Worm (Caenorhabditis elegans) whole organism, L1 larva: ENCODE measurements around the gene C07E3.3.

Experiments used
- C04F5.9 ChIP-seq: sonication (generic microtip); optimal IDR thresholded peaks from 2 replicates; lab custom pipeline; 2016; ENCODE audit warnings: missing genetic modification characterization, missing compliant biosample characterization
- C16A3.4 ChIP-seq: fragments of 150-350 bp; optimal IDR thresholded peaks from 2 replicates; lab custom pipeline; 2014; ENCODE audit warnings: missing biosample characterization, missing genetic modification characterization
- Y116A8C.19 ChIP-seq: sonication (generic microtip); optimal IDR thresholded peaks from 2 replicates; lab custom pipeline; 2016; ENCODE audit warnings: missing compliant biosample characterization, missing genetic modification characterization, borderline replicate concordance
- ama-1 ChIP-seq: fragments of 150-350 bp; optimal IDR thresholded peaks from 2 replicates; lab custom pipeline; 2014
- ceh-63 ChIP-seq: fragments of 200-800 bp; sonication (Bioruptor generic); optimal IDR thresholded peaks from 2 replicates; lab custom pipeline; 2018; ENCODE audit warnings: mild to moderate bottlenecking, missing genetic modification characterization, missing compliant biosample characterization
- ceh-8 ChIP-seq: fragments of 200-800 bp; sonication (Bioruptor generic); optimal IDR thresholded peaks from 2 replicates; lab custom pipeline; 2018; ENCODE audit warnings: mild to moderate bottlenecking, missing genetic modification characterization, moderate library complexity, missing compliant biosample characterization
- ceh-82 ChIP-seq, 3 experiments: fragments of 150-350 bp in 1 of 3; sonication (generic microtip) in 2 of 3; optimal IDR thresholded peaks; 2 replicates each; lab custom pipeline; 2014 to 2017; ENCODE audit warnings: missing biosample characterization in 3 of 3, missing genetic modification characterization in 3 of 3
- ces-1 ChIP-seq: fragments of 150-350 bp; optimal IDR thresholded peaks from 2 replicates; lab custom pipeline; 2014; ENCODE audit warnings: missing biosample characterization, missing genetic modification reagents, missing genetic modification characterization
- dsc-1 ChIP-seq: sonication (generic microtip); optimal IDR thresholded peaks from 2 replicates; lab custom pipeline; 2016; ENCODE audit warnings: mild to moderate bottlenecking, missing genetic modification characterization, missing compliant biosample characterization
- efl-1 ChIP-seq, 4 experiments: fragments of 150-350 bp; optimal IDR thresholded peaks in 3 of 4; peaks in 1 of 4; 1 replicate in 1 of 4; 2 replicates in 3 of 4; lab custom pipeline; 2014; ENCODE audit warnings: missing biosample characterization in 2 of 4, missing genetic modification characterization in 2 of 4, missing genetic modification reagents in 2 of 4
- efl-3 ChIP-seq: fragments of 200-800 bp; sonication (Bioruptor generic); optimal IDR thresholded peaks from 2 replicates; lab custom pipeline; 2018; ENCODE audit warnings: mild to moderate bottlenecking, missing genetic modification characterization, missing compliant biosample characterization
- elt-2 ChIP-seq: sonication (generic microtip); optimal IDR thresholded peaks from 2 replicates; lab custom pipeline; 2016; ENCODE audit warnings: missing genetic modification characterization, mild to moderate bottlenecking, inconsistent platforms, missing compliant biosample characterization, missing genetic modification reagents
- elt-3 ChIP-seq, 6 experiments: fragments of 150-350 bp in 1 of 6; sonication (generic microtip); optimal IDR thresholded peaks; 2 replicates each; lab custom pipeline; 2017 to 2018; ENCODE audit warnings: missing biosample characterization in 6 of 6, missing genetic modification characterization in 6 of 6, inconsistent platforms in 1 of 6
- fkh-10 ChIP-seq: sonication (generic microtip); optimal IDR thresholded peaks from 2 replicates; lab custom pipeline; 2017; ENCODE audit warnings: missing biosample characterization, missing genetic modification reagents, missing genetic modification characterization
- fkh-8 ChIP-seq: sonication (generic microtip); optimal IDR thresholded peaks from 2 replicates; lab custom pipeline; 2016; ENCODE audit warnings: mild to moderate bottlenecking, missing genetic modification characterization, missing compliant biosample characterization
- fos-1 ChIP-seq: fragments of 150-350 bp; optimal IDR thresholded peaks from 2 replicates; lab custom pipeline; 2014; ENCODE audit warnings: missing biosample characterization, missing genetic modification characterization
- grh-1 ChIP-seq: fragments of 200-800 bp; sonication (Bioruptor generic); IDR thresholded peaks from 2 replicates; pipeline ENCODE4 v1.3.6; 2022; ENCODE audit warnings: missing genetic modification reagents, missing genetic modification characterization, missing compliant biosample characterization
- hlh-17 ChIP-seq: fragments of 200-800 bp; sonication (Bioruptor generic); optimal IDR thresholded peaks from 2 replicates; lab custom pipeline; 2018; ENCODE audit warnings: missing genetic modification characterization, mild to moderate bottlenecking, missing compliant biosample characterization, moderate library complexity, borderline replicate concordance
- hlh-4 ChIP-seq: sonication (generic microtip); optimal IDR thresholded peaks from 2 replicates; lab custom pipeline; 2016; ENCODE audit warnings: mild to moderate bottlenecking, missing genetic modification characterization, missing compliant biosample characterization
- isw-1 ChIP-seq: fragments of 200-800 bp; sonication (Bioruptor generic); IDR thresholded peaks from 2 replicates; pipeline ENCODE4 v1.3.6; 2022; ENCODE audit warnings: missing genetic modification characterization, missing compliant biosample characterization
- jun-1 ChIP-seq: fragments of 150-350 bp; optimal IDR thresholded peaks from 2 replicates; lab custom pipeline; 2014; ENCODE audit warnings: missing biosample characterization, missing genetic modification reagents, missing genetic modification characterization
- lin-35 ChIP-seq, 2 experiments: fragments of 150-350 bp; optimal IDR thresholded peaks; 2 replicates each; lab custom pipeline; 2014; ENCODE audit warnings: missing biosample characterization in 2 of 2, missing genetic modification characterization in 2 of 2, missing genetic modification reagents in 2 of 2
- lin-39 ChIP-seq: fragments of 150-350 bp; optimal IDR thresholded peaks from 2 replicates; lab custom pipeline; 2014; ENCODE audit warnings: missing biosample characterization, missing genetic modification reagents, missing genetic modification characterization
- lir-3 ChIP-seq: sonication (generic microtip); optimal IDR thresholded peaks from 2 replicates; lab custom pipeline; 2016; ENCODE audit warnings: mild to moderate bottlenecking, missing genetic modification characterization, moderate library complexity, missing compliant biosample characterization; ENCODE audit not compliant: poor library complexity
- mdl-1 ChIP-seq, 2 experiments: fragments of 150-350 bp; optimal IDR thresholded peaks; 2 replicates each; lab custom pipeline; 2014 to 2017; ENCODE audit warnings: missing biosample characterization in 2 of 2, missing genetic modification characterization in 2 of 2, inconsistent platforms in 1 of 2
- mef-2 ChIP-seq: fragments of 150-350 bp; optimal IDR thresholded peaks from 2 replicates; lab custom pipeline; 2014; ENCODE audit warnings: missing biosample characterization, missing genetic modification characterization
- nhr-11 ChIP-seq: fragments of 150-350 bp; optimal IDR thresholded peaks from 2 replicates; lab custom pipeline; 2014; ENCODE audit warnings: missing biosample characterization, missing genetic modification characterization
- nhr-20 ChIP-seq: sonication (generic microtip); optimal IDR thresholded peaks from 2 replicates; lab custom pipeline; 2016; ENCODE audit warnings: mild to moderate bottlenecking, missing genetic modification characterization, missing compliant biosample characterization
- nhr-237 ChIP-seq: fragments of 150-350 bp; optimal IDR thresholded peaks from 2 replicates; lab custom pipeline; 2014; ENCODE audit warnings: missing biosample characterization, missing genetic modification characterization
- nhr-28 ChIP-seq: fragments of 150-350 bp; optimal IDR thresholded peaks from 2 replicates; lab custom pipeline; 2014; ENCODE audit warnings: missing biosample characterization, missing genetic modification characterization
- nhr-76 ChIP-seq: sonication (generic microtip); optimal IDR thresholded peaks from 2 replicates; lab custom pipeline; 2017; ENCODE audit warnings: missing biosample characterization, missing genetic modification characterization
- pqm-1 ChIP-seq: sonication (generic microtip); optimal IDR thresholded peaks from 3 replicates; lab custom pipeline; 2017; ENCODE audit warnings: missing biosample characterization, missing genetic modification characterization
- rnt-1 ChIP-seq: sonication (generic microtip); optimal IDR thresholded peaks from 2 replicates; lab custom pipeline; 2016; ENCODE audit warnings: mild to moderate bottlenecking, missing genetic modification characterization, moderate library complexity, missing compliant biosample characterization
- skn-1 ChIP-seq: fragments of 150-350 bp; optimal IDR thresholded peaks from 2 replicates; lab custom pipeline; 2014; ENCODE audit warnings: missing biosample characterization, missing genetic modification characterization
- snpc-4 ChIP-seq: fragments of 150-350 bp; optimal IDR thresholded peaks from 2 replicates; lab custom pipeline; 2014; ENCODE audit warnings: missing biosample characterization, missing genetic modification characterization
- sptf-1 ChIP-seq: fragments of 150-350 bp; optimal IDR thresholded peaks from 2 replicates; lab custom pipeline; 2014; ENCODE audit warnings: missing biosample characterization, missing genetic modification characterization
- tbx-2 ChIP-seq: sonication (generic microtip); optimal IDR thresholded peaks from 2 replicates; lab custom pipeline; 2016; ENCODE audit warnings: missing genetic modification characterization, missing compliant biosample characterization
- unc-130 ChIP-seq: fragments of 150-350 bp; optimal IDR thresholded peaks from 2 replicates; lab custom pipeline; 2017; ENCODE audit warnings: missing biosample characterization, missing genetic modification characterization, inconsistent platforms
- unc-86 ChIP-seq: sonication (generic microtip); optimal IDR thresholded peaks from 2 replicates; lab custom pipeline; 2016; ENCODE audit warnings: missing genetic modification characterization, missing compliant biosample characterization
- unc-98 ChIP-seq: fragments of 200-800 bp; sonication (Bioruptor generic); IDR thresholded peaks from 2 replicates; pipeline ENCODE4 v1.3.6; 2022; ENCODE audit warnings: missing genetic modification characterization, missing compliant biosample characterization

Gene C07E3.3

ce11 chrII:10395303-10395757 is 38.0 kb upstream of the C07E3.3 start, which contains the start of gene T09F3.4 (continued):
- no peak for TF ChIP-seq hlh-17
- TF ChIP-seq lin-35 (GFP tag; optimal IDR thresholded peaks at IDR 0.05; lab: Kevin White, UChicago): peak; percentile 58 to 66
- no peak for TF ChIP-seq ceh-63 (GFP tag; lab: Kevin White, UChicago)
- no peak for TF ChIP-seq mdl-1 (tag; optimal IDR thresholded peaks at IDR 0.05; lab: Kevin White, UChicago)
- peak; percentile 48 for TF ChIP-seq isw-1 (GFP tag; lab: Robert Waterston, UW)
- TF ChIP-seq lir-3 (tag; lab: Kevin White, UChicago): peak; percentile 92
- TF ChIP-seq mef-2 (tag; lab: Kevin White, UChicago): no peak
- peak; percentile 74 for TF ChIP-seq C04F5.9 (tag; lab: Kevin White, UChicago)
- TF ChIP-seq grh-1 (GFP tag; lab: Robert Waterston, UW): peak; percentile 34; the same call in 1 of the 2 replicates
- no peak for TF ChIP-seq fos-1 (tag; lab: Kevin White, UChicago)
- TF ChIP-seq pqm-1 (tag; lab: Kevin White, UChicago): no peak
- TF ChIP-seq dsc-1 (tag; lab: Kevin White, UChicago): peak; percentile 83
- peak; percentile 33 for TF ChIP-seq Y116A8C.19 (tag; lab: Kevin White, UChicago)
- no peak for TF ChIP-seq ces-1 (GFP tag; lab: Kevin White, UChicago)
- TF ChIP-seq tbx-2: peak; percentile 82
- TF ChIP-seq lin-39 (tag; lab: Kevin White, UChicago): peak; percentile 31
- no peak for TF ChIP-seq jun-1 (tag; lab: Kevin White, UChicago)
- peak; percentile 37 for TF ChIP-seq snpc-4 (tag; lab: Kevin White, UChicago)
- no peak; the same call in 1 of the 2 replicates for TF ChIP-seq unc-98
- no peak for TF ChIP-seq nhr-11
- TF ChIP-seq skn-1: peak; percentile 42
- TF ChIP-seq nhr-237 (tag; lab: Kevin White, UChicago): no peak
- TF ChIP-seq nhr-76 (tag; lab: Kevin White, UChicago): no peak
- peak; percentile 38 for TF ChIP-seq C16A3.4
- peak; percentile 26 for TF ChIP-seq unc-86 (tag; lab: Kevin White, UChicago)
- TF ChIP-seq elt-3 (tag; optimal IDR thresholded peaks at IDR 0.05; lab: Kevin White, UChicago): peak in 1 of 6 experiments; percentile 35
- TF ChIP-seq nhr-20 (tag; lab: Kevin White, UChicago): peak; percentile 92
- peak; percentile 21 for TF ChIP-seq fkh-10 (GFP tag; lab: Kevin White, UChicago)
- TF ChIP-seq hlh-4 (tag; lab: Kevin White, UChicago): peak; percentile 42
- peak; percentile 59 for TF ChIP-seq fkh-8
- TF ChIP-seq nhr-28 (tag; lab: Kevin White, UChicago): no peak
- TF ChIP-seq ceh-8: no peak

ce11 chrII:10393282-10394179 is 36.2 kb upstream of the C07E3.3 start, which contains the start of gene gpd-1:
TSS of gene gpd-1 (plus strand) at chrII:10394129.
- TF ChIP-seq rnt-1 (no peak), ama-1 (lab: Kevin White, UChicago) (no peak), nhr-76 (tag; lab: Kevin White, UChicago) (no peak), jun-1 (tag; lab: Kevin White, UChicago) (no peak), nhr-28 (tag; lab: Kevin White, UChicago) (no peak), unc-86 (tag; lab: Kevin White, UChicago) (no peak), efl-3 (GFP tag; lab: Kevin White, UChicago) (no peak), efl-1 (optimal IDR thresholded peaks at IDR 0.05; lab: Kevin White, UChicago) (no peak), efl-1 (GFP tag; optimal IDR thresholded peaks at IDR 0.05 in 1 of 2; lab: Kevin White, UChicago) (peak in 1 of 2 experiments; percentile 78), hlh-4 (tag; lab: Kevin White, UChicago) (no peak), ceh-82 (tag; optimal IDR thresholded peaks at IDR 0.05; lab: Kevin White, UChicago) (no peak), sptf-1 (tag; lab: Kevin White, UChicago) (no peak), dsc-1 (tag; lab: Kevin White, UChicago) (no peak), elt-2 (tag; lab: Kevin White, UChicago) (peak; percentile 20), unc-130 (no peak)
- TF ChIP-seq, all 84 proteins: peak for 2
